Fruit fly (Drosophila melanogaster) whole organism, embryonic: Measurements from ENCODE around the gene MYPT-75D.

Experiments
- Aef1 ChIP-seq: fragments of 200-800 bp; sonication (Bioruptor generic); IDR thresholded peaks from 3 replicates; pipeline ENCODE4 v1.3.6; 2022; ENCODE audit warnings: missing biosample characterization, missing genetic modification characterization
- CG10462 ChIP-seq: fragments of 200-800 bp; sonication (Bioruptor generic); optimal IDR thresholded peaks from 2 replicates; lab custom pipeline; 2016; ENCODE audit warnings: missing biosample characterization, missing genetic modification characterization
- CG11696 ChIP-seq: fragments of 200-800 bp; sonication (Bioruptor generic); IDR thresholded peaks from 2 replicates; pipeline ENCODE4 v1.3.6; 2022; ENCODE audit warnings: missing biosample characterization, missing genetic modification characterization
- CG12219 ChIP-seq: fragments of 200-800 bp; sonication (Bioruptor generic); optimal IDR thresholded peaks from 3 replicates; lab custom pipeline; 2018; ENCODE audit warnings: missing biosample characterization, mild to moderate bottlenecking, missing genetic modification characterization
- CG14014 ChIP-seq: fragments of 200-800 bp; sonication (Bioruptor generic); IDR thresholded peaks from 2 replicates; pipeline ENCODE4 v1.3.6; 2022; ENCODE audit warnings: missing biosample characterization, missing genetic modification characterization
- CG15269 ChIP-seq: fragments of 200-800 bp; sonication (Bioruptor generic); optimal IDR thresholded peaks from 2 replicates; lab custom pipeline; 2018; ENCODE audit warnings: missing biosample characterization, mild to moderate bottlenecking, missing genetic modification characterization, moderate library complexity
- CG1647 ChIP-seq: fragments of 200-800 bp; sonication (Bioruptor generic); optimal IDR thresholded peaks from 3 replicates; lab custom pipeline; 2016; ENCODE audit warnings: missing biosample characterization, missing genetic modification characterization
- CG16863 ChIP-seq: fragments of 200-800 bp; sonication (Bioruptor generic); optimal IDR thresholded peaks from 3 replicates; lab custom pipeline; 2016; ENCODE audit warnings: missing biosample characterization, missing genetic modification characterization
- CG31441 ChIP-seq: fragments of 200-800 bp; sonication (Bioruptor generic); IDR thresholded peaks from 2 replicates; pipeline ENCODE4 v1.3.6; 2022; ENCODE audit warnings: missing biosample characterization, missing genetic modification characterization
- CG33213 ChIP-seq: fragments of 200-800 bp; sonication (Bioruptor generic); optimal IDR thresholded peaks from 3 replicates; lab custom pipeline; 2016; ENCODE audit warnings: missing biosample characterization, missing genetic modification characterization
- CG34376 ChIP-seq: fragments of 200-800 bp; sonication (Bioruptor generic); optimal IDR thresholded peaks from 2 replicates; lab custom pipeline; 2018; ENCODE audit warnings: missing biosample characterization, mild to moderate bottlenecking, missing genetic modification characterization
- CG5180 ChIP-seq: fragments of 200-800 bp; sonication (Bioruptor generic); optimal IDR thresholded peaks from 3 replicates; lab custom pipeline; 2017; ENCODE audit warnings: missing biosample characterization, missing genetic modification characterization, mild to moderate bottlenecking, moderate library complexity, missing genetic modification reagents
- CG5953 ChIP-seq: fragments of 200-800 bp; sonication (Bioruptor generic); IDR thresholded peaks from 2 replicates; pipeline ENCODE4 v1.3.6; 2022; ENCODE audit warnings: missing biosample characterization, missing genetic modification characterization
- CG7357 ChIP-seq: fragments of 200-800 bp; sonication (Bioruptor generic); IDR thresholded peaks from 3 replicates; pipeline ENCODE4 v1.3.6; 2022; ENCODE audit warnings: missing biosample characterization, missing genetic modification characterization
- CG7786 ChIP-seq: fragments of 200-800 bp; sonication (Bioruptor generic); optimal IDR thresholded peaks from 2 replicates; lab custom pipeline; 2016; ENCODE audit warnings: missing biosample characterization, missing genetic modification characterization
- CG9932 ChIP-seq: fragments of 200-800 bp; sonication (Bioruptor generic); IDR thresholded peaks from 2 replicates; pipeline ENCODE4 v1.3.6; 2022; ENCODE audit warnings: missing biosample characterization, missing genetic modification characterization
- CHES-1-like ChIP-seq: fragments of 200-800 bp; sonication (Bioruptor generic); optimal IDR thresholded peaks from 2 replicates; lab custom pipeline; 2016; ENCODE audit warnings: missing biosample characterization, missing genetic modification characterization
- Camta ChIP-seq: fragments of 200-800 bp; sonication (Bioruptor generic); optimal IDR thresholded peaks from 2 replicates; lab custom pipeline; 2016; ENCODE audit warnings: missing biosample characterization, missing genetic modification characterization
- D ChIP-seq, 2 experiments: fragments of 200-800 bp in 1 of 2; fragments of >200 bp in 1 of 2; sonication (Bioruptor generic) in 1 of 2; optimal IDR thresholded peaks; 2 replicates in 1 of 2; 3 replicates in 1 of 2; lab custom pipeline; 2017; ENCODE audit warnings: mild to moderate bottlenecking in 1 of 2, missing biosample characterization in 1 of 2, missing genetic modification characterization in 1 of 2, missing genetic modification reagents in 1 of 2
- Dbx ChIP-seq: fragments of 200-800 bp; sonication (Bioruptor generic); IDR thresholded peaks from 3 replicates; pipeline ENCODE4 v1.3.6; 2022; ENCODE audit warnings: missing biosample characterization, missing genetic modification characterization
- Dip3 ChIP-seq: fragments of 200-800 bp; sonication (Bioruptor generic); optimal IDR thresholded peaks from 3 replicates; lab custom pipeline; 2016; ENCODE audit warnings: missing biosample characterization, missing genetic modification characterization
- E2f1 ChIP-seq: fragments of 200-800 bp; sonication (Bioruptor generic); IDR thresholded peaks from 2 replicates; pipeline ENCODE4 v1.3.6; 2022; ENCODE audit warnings: missing biosample characterization, missing genetic modification characterization
- Hr39 ChIP-seq: fragments of >200 bp; optimal IDR thresholded peaks from 2 replicates; lab custom pipeline; 2017
- Kr ChIP-seq: fragments of 200-800 bp; sonication (Bioruptor generic); optimal IDR thresholded peaks from 2 replicates; lab custom pipeline; 2017; ENCODE audit warnings: missing biosample characterization, mild to moderate bottlenecking, missing genetic modification characterization
- Lim3 ChIP-seq: fragments of 200-800 bp; sonication (Bioruptor generic); IDR thresholded peaks from 2 replicates; pipeline ENCODE4 v1.3.6; 2022; ENCODE audit warnings: missing biosample characterization, missing genetic modification characterization
- Neu2 ChIP-seq: fragments of 200-800 bp; sonication (Bioruptor generic); optimal IDR thresholded peaks from 3 replicates; lab custom pipeline; 2016; ENCODE audit warnings: missing biosample characterization, missing genetic modification characterization, borderline replicate concordance
- Nf-YA ChIP-seq: fragments of 200-800 bp; sonication (Bioruptor generic); IDR thresholded peaks from 2 replicates; pipeline ENCODE4 v1.3.6; 2022; ENCODE audit warnings: missing biosample characterization, missing genetic modification characterization
- NfI ChIP-seq: fragments of 200-800 bp; sonication (Bioruptor generic); optimal IDR thresholded peaks from 3 replicates; lab custom pipeline; 2018; ENCODE audit warnings: missing biosample characterization, mild to moderate bottlenecking, missing genetic modification characterization, moderate library complexity
- Oaz ChIP-seq: fragments of 200-800 bp; sonication (Bioruptor generic); IDR thresholded peaks from 2 replicates; pipeline ENCODE4 v1.3.6; 2022; ENCODE audit warnings: missing biosample characterization, missing genetic modification characterization
- Optix ChIP-seq: fragments of 200-800 bp; sonication (Bioruptor generic); IDR thresholded peaks from 3 replicates; pipeline ENCODE4 v1.3.6; 2022; ENCODE audit warnings: missing biosample characterization, missing genetic modification characterization
- PHDP ChIP-seq: fragments of 200-800 bp; sonication (Bioruptor generic); optimal IDR thresholded peaks from 3 replicates; lab custom pipeline; 2018; ENCODE audit warnings: missing biosample characterization, mild to moderate bottlenecking, missing genetic modification characterization, moderate library complexity
- Side ChIP-seq: fragments of 200-800 bp; sonication (Bioruptor generic); optimal IDR thresholded peaks from 2 replicates; lab custom pipeline; 2016; ENCODE audit warnings: missing biosample characterization, missing genetic modification characterization
- Sin3A ChIP-seq: fragments of >200 bp; optimal IDR thresholded peaks from 2 replicates; lab custom pipeline; 2018
- Sox102F ChIP-seq: fragments of 200-800 bp; sonication (Bioruptor generic); optimal IDR thresholded peaks from 2 replicates; lab custom pipeline; 2018; ENCODE audit warnings: missing biosample characterization, mild to moderate bottlenecking, missing genetic modification characterization, moderate library complexity
- abd-A ChIP-seq: fragments of 200-800 bp; sonication (Bioruptor generic); optimal IDR thresholded peaks from 3 replicates; lab custom pipeline; 2019; ENCODE audit warnings: missing biosample characterization, mild to moderate bottlenecking, missing genetic modification characterization, moderate library complexity
- bsh ChIP-seq, 2 experiments: fragments of 200-800 bp; sonication (Bioruptor generic); optimal IDR thresholded peaks; 2 replicates each; lab custom pipeline; 2017 to 2018; ENCODE audit warnings: mild to moderate bottlenecking in 2 of 2, missing biosample characterization in 2 of 2, missing genetic modification characterization in 2 of 2, moderate library complexity in 1 of 2
- dmrt11E ChIP-seq: fragments of 200-800 bp; sonication (Bioruptor generic); optimal IDR thresholded peaks from 3 replicates; lab custom pipeline; 2018; ENCODE audit warnings: missing biosample characterization, mild to moderate bottlenecking, missing genetic modification characterization, moderate library complexity
- dysf ChIP-seq: fragments of 200-800 bp; sonication (Bioruptor generic); IDR thresholded peaks from 3 replicates; pipeline ENCODE4 v1.3.6; 2022; ENCODE audit warnings: missing biosample characterization, missing genetic modification characterization
- fd102C ChIP-seq: fragments of 200-800 bp; sonication (Bioruptor generic); optimal IDR thresholded peaks from 2 replicates; lab custom pipeline; 2018; ENCODE audit warnings: missing biosample characterization, mild to moderate bottlenecking, missing genetic modification characterization, moderate library complexity
- gsb ChIP-seq: fragments of 200-800 bp; sonication (Bioruptor generic); IDR thresholded peaks from 2 replicates; pipeline ENCODE4 v1.3.6; 2022; ENCODE audit warnings: missing biosample characterization, missing genetic modification characterization
- jumu ChIP-seq: fragments of 200-800 bp; sonication (Bioruptor generic); optimal IDR thresholded peaks from 3 replicates; lab custom pipeline; 2016; ENCODE audit warnings: missing biosample characterization, missing genetic modification characterization
- kni ChIP-seq: fragments of 200-800 bp; sonication (Bioruptor generic); optimal IDR thresholded peaks from 3 replicates; lab custom pipeline; 2017; ENCODE audit warnings: mild to moderate bottlenecking, missing biosample characterization, missing genetic modification reagents, missing genetic modification characterization
- nau ChIP-seq: fragments of 200-800 bp; sonication (Bioruptor generic); optimal IDR thresholded peaks from 3 replicates; lab custom pipeline; 2017; ENCODE audit warnings: missing biosample characterization, mild to moderate bottlenecking, missing genetic modification characterization, missing genetic modification reagents
- pan ChIP-seq, 4 experiments: fragments of >200 bp in 3 of 4; fragments of 200-800 bp in 1 of 4; sonication (Bioruptor generic) in 1 of 4; optimal IDR thresholded peaks in 3 of 4; IDR thresholded peaks in 1 of 4; 2 replicates each; pipeline versions ENCODE4 v1.3.6 to Lab custom; 2017 to 2022; ENCODE audit warnings: missing biosample characterization in 2 of 4, missing genetic modification characterization in 2 of 4, mixed read lengths in 1 of 4
- peb ChIP-seq: fragments of 200-800 bp; sonication (Bioruptor generic); IDR thresholded peaks from 2 replicates; pipeline ENCODE4 v1.3.6; 2022; ENCODE audit warnings: missing biosample characterization, missing genetic modification characterization
- sr ChIP-seq: fragments of 200-800 bp; sonication (Bioruptor generic); IDR thresholded peaks from 3 replicates; pipeline ENCODE4 v1.3.6; 2022; ENCODE audit warnings: missing biosample characterization, missing genetic modification characterization
- stwl ChIP-seq: fragments of 200-800 bp; sonication (Bioruptor generic); optimal IDR thresholded peaks from 3 replicates; lab custom pipeline; 2018; ENCODE audit warnings: missing biosample characterization, mild to moderate bottlenecking, missing genetic modification characterization, moderate library complexity
- tx ChIP-seq: fragments of 200-800 bp; sonication (Bioruptor generic); optimal IDR thresholded peaks from 2 replicates; lab custom pipeline; 2016; ENCODE audit warnings: missing biosample characterization, missing genetic modification characterization
- vfl ChIP-seq: fragments of 200-800 bp; sonication (Bioruptor generic); optimal IDR thresholded peaks from 2 replicates; lab custom pipeline; 2016; ENCODE audit warnings: missing biosample characterization, missing genetic modification characterization
- zfh2 ChIP-seq: fragments of 200-800 bp; sonication (Bioruptor generic); optimal IDR thresholded peaks from 2 replicates; lab custom pipeline; 2016; ENCODE audit warnings: missing biosample characterization, missing genetic modification characterization

The MYPT-75D gene

DNA sequence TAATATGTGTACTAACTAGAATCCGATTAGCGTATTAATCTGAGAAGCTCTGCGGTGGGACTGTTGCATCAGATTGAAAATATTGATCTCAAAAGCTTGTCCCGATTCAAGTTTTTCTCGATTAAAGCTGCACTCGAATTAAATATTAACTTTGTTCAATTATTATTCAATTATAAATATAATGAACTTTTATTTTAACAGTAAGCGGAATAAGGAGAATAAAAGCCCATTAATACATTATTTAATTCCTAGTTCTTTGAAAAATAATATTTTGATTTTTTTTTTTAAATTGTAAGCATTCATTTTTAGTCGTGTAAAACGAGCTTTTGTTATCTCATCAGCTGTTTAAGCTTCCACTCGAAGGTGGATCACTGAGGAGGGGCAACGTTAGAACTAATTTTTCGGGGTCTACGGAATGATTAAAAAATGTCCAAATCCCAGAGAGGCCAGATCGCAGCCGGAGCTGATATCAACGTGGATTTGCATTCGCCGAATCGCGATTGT lies 49.7 kb downstream of the MYPT-75D start, which contains the start of the genes GNBP2 and GNBP1 (continued):
- no peak for TF ChIP-seq Neu2 (GFP tag; lab: Kevin White, UChicago)
- TF ChIP-seq tx (GFP tag; lab: Kevin White, UChicago) = no peak
- no peak for TF ChIP-seq dmrt11E
- peak; percentile 79; the same call in 2 of the 3 replicates for TF ChIP-seq dysf (GFP tag; lab: Robert Waterston, UW)
- TF ChIP-seq CG5953 = no peak
- peak; percentile 44; the same call in 1 of the 2 replicates for TF ChIP-seq Oaz (GFP tag; lab: Robert Waterston, UW)
- TF ChIP-seq CG14014 (GFP tag; lab: Robert Waterston, UW) = peak; percentile 41; the same call in 1 of the 2 replicates
- TF ChIP-seq bsh (GFP tag; optimal IDR thresholded peaks at IDR 0.05; lab: Kevin White, UChicago) = peak in 1 of 2 experiments; percentile 66
- TF ChIP-seq CG15269 (tag; lab: Kevin White, UChicago) = peak; percentile 74
- no peak for TF ChIP-seq Dbx
- TF ChIP-seq nau (GFP tag; lab: Kevin White, UChicago) = no peak
- peak; percentile 61; the same call in 1 of the 2 replicates for TF ChIP-seq gsb
- no peak for TF ChIP-seq D (optimal IDR thresholded peaks at IDR 0.05; lab: Kevin White, UChicago)
- TF ChIP-seq D (GFP tag; optimal IDR thresholded peaks at IDR 0.05; lab: Kevin White, UChicago) = peak; percentile 33
- TF ChIP-seq CG34376 (GFP tag; lab: Kevin White, UChicago) = peak; percentile 82
- TF ChIP-seq CHES-1-like (GFP tag; lab: Kevin White, UChicago) = no peak
- no peak for TF ChIP-seq fd102C (GFP tag; lab: Kevin White, UChicago)
- peak; percentile 0 for TF ChIP-seq NfI
- no peak for TF ChIP-seq CG33213 (GFP tag; lab: Kevin White, UChicago)
- no peak for TF ChIP-seq Side (GFP tag; lab: Kevin White, UChicago)
- no peak for TF ChIP-seq CG7786 (GFP tag; lab: Kevin White, UChicago)
- peak; percentile 62 for TF ChIP-seq PHDP (tag; lab: Kevin White, UChicago)
- no peak for TF ChIP-seq pan (optimal IDR thresholded peaks at IDR 0.05; lab: Kevin White, UChicago)
- peak in 1 of 2 experiments; percentile 86 for TF ChIP-seq pan (GFP tag; optimal IDR thresholded peaks at IDR 0.05 in 1 of 2, IDR thresholded peaks at IDR 0.05 in 1 of 2)
- no peak for TF ChIP-seq CG1647 (GFP tag; lab: Kevin White, UChicago)
- peak; percentile 78 for TF ChIP-seq Sox102F
- peak; percentile 76 for TF ChIP-seq CG31441 (GFP tag; lab: Robert Waterston, UW)
- TF ChIP-seq CG10462 (GFP tag; lab: Kevin White, UChicago) = peak; percentile 12
- TF ChIP-seq Camta = no peak
- TF ChIP-seq Nf-YA (GFP tag; lab: Robert Waterston, UW) = no peak
- TF ChIP-seq CG12219 (GFP tag; lab: Kevin White, UChicago) = no peak
- TF ChIP-seq vfl (GFP tag; lab: Kevin White, UChicago) = no peak
- no peak for TF ChIP-seq sr
- TF ChIP-seq Lim3 = no peak
- TF ChIP-seq kni (GFP tag; lab: Kevin White, UChicago) = no peak
- peak; percentile 43; the same call in 1 of the 2 replicates for TF ChIP-seq CG9932 (GFP tag; lab: Robert Waterston, UW)
- TF ChIP-seq zfh2 = no peak
- TF ChIP-seq Hr39 = no peak
- no peak for TF ChIP-seq jumu
- TF ChIP-seq Kr (GFP tag; lab: Kevin White, UChicago) = no peak
- TF ChIP-seq CG11696 = peak; percentile 43; the same call in 1 of the 2 replicates
- TF ChIP-seq abd-A (tag; lab: Kevin White, UChicago) = no peak
- no peak for TF ChIP-seq Sin3A
- no peak for TF ChIP-seq stwl (tag; lab: Kevin White, UChicago)
- TF ChIP-seq peb (GFP tag; lab: Robert Waterston, UW) = peak; percentile 32; the same call in 1 of the 2 replicates
- peak; percentile 76 for TF ChIP-seq E2f1 (GFP tag; lab: Robert Waterston, UW)
- TF ChIP-seq CG5180 = no peak
- no peak for TF ChIP-seq Optix
- TF ChIP-seq Aef1 (GFP tag; lab: Robert Waterston, UW) = peak; percentile 50
- no peak for TF ChIP-seq Dip3 (GFP tag; lab: Kevin White, UChicago)
- TF ChIP-seq CG16863 (GFP tag; lab: Kevin White, UChicago) = no peak
- 0 out of 3 replicates have a peak, but pooled peaks have one; percentile 58 for TF ChIP-seq CG7357
